Worm (Caenorhabditis elegans) whole organism, young adult: Measurements from ENCODE around the gene F38A6.5.

ENCODE experiments used
- B0336.3 ChIP-seq: fragments of 200-800 bp; sonication (Bioruptor generic); IDR thresholded peaks from 2 replicates; pipeline ENCODE4 v1.3.6; 2022; ENCODE audit warnings: missing genetic modification characterization, missing compliant biosample characterization
- F10E7.11 ChIP-seq: sonication (generic microtip); optimal IDR thresholded peaks from 2 replicates; lab custom pipeline; 2017; ENCODE audit warnings: mild to moderate bottlenecking, missing genetic modification characterization, moderate library complexity, missing compliant biosample characterization
- F22D6.2 ChIP-seq: sonication (generic microtip); optimal IDR thresholded peaks from 2 replicates; lab custom pipeline; 2016; ENCODE audit warnings: mild to moderate bottlenecking, missing genetic modification characterization, missing compliant biosample characterization
- F23B12.7 ChIP-seq: sonication (generic microtip); optimal IDR thresholded peaks from 2 replicates; lab custom pipeline; 2017; ENCODE audit warnings: missing genetic modification characterization, mild to moderate bottlenecking, missing compliant biosample characterization, antibody characterized with exemption, moderate library complexity; ENCODE audit not compliant: insufficient read depth
- F57A8.1 ChIP-seq: fragments of 200-800 bp; sonication (Bioruptor generic); optimal IDR thresholded peaks from 2 replicates; lab custom pipeline; 2018; ENCODE audit warnings: mild to moderate bottlenecking, missing genetic modification characterization, moderate library complexity, missing compliant biosample characterization
- T26A5.8 ChIP-seq: sonication (generic microtip); optimal IDR thresholded peaks from 2 replicates; lab custom pipeline; 2016; ENCODE audit warnings: missing genetic modification characterization, missing compliant biosample characterization
- ama-1 ChIP-seq, 3 experiments: fragments of 150-350 bp in 1 of 3; sonication (generic microtip) in 2 of 3; optimal IDR thresholded peaks; 2 replicates each; lab custom pipeline; 2014 to 2018; ENCODE audit warnings: missing biosample characterization in 2 of 3, missing genetic modification characterization in 2 of 3, missing genetic modification reagents in 2 of 3
- atf-7 ChIP-seq: sonication (generic microtip); optimal IDR thresholded peaks from 2 replicates; lab custom pipeline; 2017; ENCODE audit warnings: mild to moderate bottlenecking, missing genetic modification characterization, missing compliant biosample characterization
- cebp-1 ChIP-seq, 2 experiments: fragments of 200-800 bp in 1 of 2; sonication (Bioruptor generic) in 1 of 2; sonication (generic microtip) in 1 of 2; IDR thresholded peaks in 1 of 2; optimal IDR thresholded peaks in 1 of 2; 2 replicates each; pipeline versions ENCODE4 v1.3.6 to Lab custom; 2017 to 2022; ENCODE audit warnings: missing compliant biosample characterization in 2 of 2, missing genetic modification characterization in 2 of 2, mild to moderate bottlenecking in 1 of 2, missing genetic modification reagents in 1 of 2, moderate library complexity in 1 of 2
- ceh-91 ChIP-seq: fragments of 200-800 bp; sonication (Bioruptor generic); IDR thresholded peaks from 2 replicates; pipeline ENCODE4 v1.3.6; 2022; ENCODE audit warnings: missing genetic modification reagents, missing genetic modification characterization, missing compliant biosample characterization
- die-1 ChIP-seq: sonication (generic microtip); optimal IDR thresholded peaks from 2 replicates; lab custom pipeline; 2016; ENCODE audit warnings: missing genotype, mild to moderate bottlenecking, missing genetic modification characterization, missing compliant biosample characterization
- dpff-1 ChIP-seq: sonication (generic microtip); optimal IDR thresholded peaks from 2 replicates; lab custom pipeline; 2017; ENCODE audit warnings: mild to moderate bottlenecking, missing genetic modification characterization, missing compliant biosample characterization
- him-1 ChIP-seq: sonication (generic microtip); optimal IDR thresholded peaks from 2 replicates; lab custom pipeline; 2016; ENCODE audit warnings: missing genotype, missing genetic modification reagents, missing genetic modification characterization, missing compliant biosample characterization
- hlh-26 ChIP-seq: fragments of 200-800 bp; sonication (Bioruptor generic); conservative IDR thresholded peaks from 2 replicates; pipeline ENCODE4 v1.3.6; 2022; ENCODE audit warnings: missing genetic modification reagents, missing genetic modification characterization, missing compliant biosample characterization
- hmg-20 ChIP-seq: fragments of 200-800 bp; sonication (Bioruptor generic); IDR thresholded peaks from 2 replicates; pipeline ENCODE4 v1.3.6; 2022; ENCODE audit warnings: missing genetic modification reagents, missing genetic modification characterization, missing compliant biosample characterization
- lag-1 ChIP-seq: fragments of 200-800 bp; sonication (Bioruptor generic); IDR thresholded peaks from 2 replicates; pipeline ENCODE4 v1.3.6; 2022; ENCODE audit warnings: missing genetic modification reagents, missing genetic modification characterization, missing compliant biosample characterization
- let-526 ChIP-seq: fragments of 200-800 bp; sonication (Bioruptor generic); IDR thresholded peaks from 2 replicates; pipeline ENCODE4 v1.3.6; 2022; ENCODE audit warnings: missing genetic modification reagents, missing genetic modification characterization, missing compliant biosample characterization
- madf-3 ChIP-seq: fragments of 200-800 bp; sonication (Bioruptor generic); IDR thresholded peaks from 2 replicates; pipeline ENCODE4 v1.3.6; 2022; ENCODE audit warnings: missing genetic modification reagents, missing genetic modification characterization, missing compliant biosample characterization
- madf-8 ChIP-seq: fragments of 200-800 bp; sonication (Bioruptor generic); conservative IDR thresholded peaks from 2 replicates; pipeline ENCODE4 v1.3.6; 2022; ENCODE audit warnings: missing genetic modification reagents, missing genetic modification characterization, missing compliant biosample characterization
- mcd-1 ChIP-seq: fragments of 200-800 bp; sonication (Bioruptor generic); IDR thresholded peaks from 2 replicates; pipeline ENCODE4 v1.3.6; 2022; ENCODE audit warnings: missing genetic modification reagents, missing genetic modification characterization, missing compliant biosample characterization
- mes-4 ChIP-seq: sonication (generic microtip); optimal IDR thresholded peaks from 2 replicates; lab custom pipeline; 2016; ENCODE audit warnings: missing genotype, missing genetic modification characterization, missing compliant biosample characterization
- nhr-120 ChIP-seq: fragments of 200-800 bp; sonication (Bioruptor generic); IDR thresholded peaks from 2 replicates; pipeline ENCODE4 v1.3.6; 2022; ENCODE audit warnings: missing genetic modification characterization, missing compliant biosample characterization
- rpc-1 ChIP-seq, 2 experiments: fragments of 150-350 bp in 1 of 2; sonication (generic microtip) in 1 of 2; optimal IDR thresholded peaks; 2 replicates each; lab custom pipeline; 2014 to 2018; ENCODE audit warnings: missing biosample characterization in 1 of 2, missing genetic modification characterization in 1 of 2, missing genetic modification reagents in 1 of 2, missing genotype in 1 of 2
- snpc-1.1 ChIP-seq: sonication (generic microtip); optimal IDR thresholded peaks from 2 replicates; lab custom pipeline; 2017; ENCODE audit warnings: missing genetic modification characterization, mild to moderate bottlenecking, missing compliant biosample characterization, antibody characterized with exemption, moderate library complexity, missing genotype, missing genetic modification reagents; ENCODE audit not compliant: insufficient read depth
- snpc-1.3 ChIP-seq: sonication (generic microtip); optimal IDR thresholded peaks from 2 replicates; lab custom pipeline; 2017; ENCODE audit warnings: missing genetic modification characterization, mild to moderate bottlenecking, missing compliant biosample characterization, antibody characterized with exemption, moderate library complexity, missing genotype, missing genetic modification reagents; ENCODE audit not compliant: insufficient read depth
- snpc-3.4 ChIP-seq: sonication (generic microtip); optimal IDR thresholded peaks from 2 replicates; lab custom pipeline; 2017; ENCODE audit warnings: missing genetic modification characterization, mild to moderate bottlenecking, missing compliant biosample characterization, antibody characterized with exemption, moderate library complexity, missing genotype, missing genetic modification reagents
- somi-1 ChIP-seq: fragments of 200-800 bp; sonication (Bioruptor generic); optimal IDR thresholded peaks from 2 replicates; lab custom pipeline; 2018; ENCODE audit warnings: mild to moderate bottlenecking, missing genetic modification characterization, missing compliant biosample characterization
- zfh-2 ChIP-seq: fragments of 200-800 bp; sonication (Bioruptor generic); conservative IDR thresholded peaks from 2 replicates; pipeline ENCODE4 v1.3.6; 2022; ENCODE audit warnings: missing genetic modification reagents, missing genetic modification characterization, missing compliant biosample characterization
- zim-3 ChIP-seq: sonication (generic microtip); optimal IDR thresholded peaks from 2 replicates; lab custom pipeline; 2017; ENCODE audit warnings: mild to moderate bottlenecking, missing genetic modification characterization, moderate library complexity, missing compliant biosample characterization
- ztf-18 ChIP-seq: sonication (generic microtip); optimal IDR thresholded peaks from 2 replicates; lab custom pipeline; 2016; ENCODE audit warnings: missing genotype, mild to moderate bottlenecking, missing genetic modification characterization, missing compliant biosample characterization
- ztf-22 ChIP-seq: fragments of 200-800 bp; sonication (Bioruptor generic); optimal IDR thresholded peaks from 2 replicates; lab custom pipeline; 2018; ENCODE audit warnings: mild to moderate bottlenecking, missing genetic modification characterization, moderate library complexity, missing compliant biosample characterization
- ztf-25 ChIP-seq: fragments of 200-800 bp; sonication (Bioruptor generic); IDR thresholded peaks from 2 replicates; pipeline ENCODE4 v1.3.6; 2022; ENCODE audit warnings: missing genetic modification reagents, missing genetic modification characterization, missing compliant biosample characterization
- ztf-26 ChIP-seq: sonication (generic microtip); optimal IDR thresholded peaks from 2 replicates; lab custom pipeline; 2017; ENCODE audit warnings: missing genetic modification characterization, missing compliant biosample characterization
- ztf-6 ChIP-seq: fragments of 200-800 bp; sonication (Bioruptor generic); IDR thresholded peaks from 2 replicates; pipeline ENCODE4 v1.3.6; 2022; ENCODE audit warnings: missing genetic modification reagents, missing genetic modification characterization, missing compliant biosample characterization

F38A6.5 gene

ce11 chrV:20773647-20774046 is at the start of gene F38A6.5:
Gene F38A6.5, minus strand, starts transcription at chrV:20773747.
- TF ChIP-seq mes-4 (tag; lab: Kevin White, UChicago) (no peak), hmg-20 (GFP tag; lab: Robert Waterston, UW) (no peak), mcd-1 (GFP tag; lab: Robert Waterston, UW) (no peak), ztf-6 (GFP tag; lab: Robert Waterston, UW) (no peak), ceh-91 (GFP tag; lab: Robert Waterston, UW) (no peak), zim-3 (tag; lab: Kevin White, UChicago) (no peak), ama-1 (optimal IDR thresholded peaks at IDR 0.05; lab: Kevin White, UChicago) (no peak), ama-1 (GFP tag; optimal IDR thresholded peaks at IDR 0.05; lab: Kevin White, UChicago) (no peak), nhr-120 (no peak), F10E7.11 (tag; lab: Kevin White, UChicago) (no peak), somi-1 (GFP tag; lab: Kevin White, UChicago) (no peak), lag-1 (GFP tag; lab: Robert Waterston, UW) (no peak), let-526 (GFP tag; lab: Robert Waterston, UW) (no peak), dpff-1 (no peak), madf-3 (GFP tag; lab: Robert Waterston, UW) (no peak), hlh-26 (GFP tag; lab: Robert Waterston, UW) (no peak)

ce11 chrV:20820033-20820432 is 46.5 kb upstream of the F38A6.5 start, which contains the start of gene T03D8.6:
Gene T03D8.6, minus strand, starts transcription at chrV:20820330.
- TF ChIP-seq cebp-1 (GFP tag; IDR thresholded peaks at IDR 0.05; lab: Robert Waterston, UW) (no peak), cebp-1 (tag; optimal IDR thresholded peaks at IDR 0.05; lab: Kevin White, UChicago) (no peak), ztf-22 (GFP tag; lab: Kevin White, UChicago) (no peak), madf-8 (GFP tag; lab: Robert Waterston, UW) (no peak), F22D6.2 (tag; lab: Kevin White, UChicago) (no peak)

- no peak for TF ChIP-seq F57A8.1 (GFP tag; lab: Kevin White, UChicago)
- no peak for TF ChIP-seq T26A5.8 (tag; lab: Kevin White, UChicago)
- TF ChIP-seq snpc-3.4 (tag; lab: Kevin White, UChicago) = no peak
- no peak for TF ChIP-seq F23B12.7
- TF ChIP-seq snpc-1.1 (tag; lab: Kevin White, UChicago) = no peak
- TF ChIP-seq B0336.3 (GFP tag; lab: Robert Waterston, UW) = no peak
- TF ChIP-seq zfh-2 = no peak
- TF ChIP-seq, all 124 proteins: peak for 0
Observed at ce11 chrV:20815842-20816241, 42.3 kb upstream of the F38A6.5 start, which contains the start of gene sshk-1. Gene sshk-1, plus strand, starts transcription at chrV:20816142.

- no peak for TF ChIP-seq rpc-1 (optimal IDR thresholded peaks at IDR 0.05; lab: Kevin White, UChicago)
- no peak for TF ChIP-seq rpc-1 (tag; optimal IDR thresholded peaks at IDR 0.05; lab: Kevin White, UChicago)
- TF ChIP-seq ztf-26 = no peak
- no peak for TF ChIP-seq snpc-1.3
- no peak for TF ChIP-seq snpc-3.4 (tag; lab: Kevin White, UChicago)
- no peak for TF ChIP-seq die-1
- TF ChIP-seq him-1 = no peak
- no peak for TF ChIP-seq ztf-18 (tag; lab: Kevin White, UChicago)
- TF ChIP-seq atf-7 = no peak
- TF ChIP-seq ztf-25 (GFP tag; lab: Robert Waterston, UW) = no peak
Observed at ce11 chrV:20814424-20814823, 40.9 kb upstream of the F38A6.5 start, which contains the start of gene Y44A6D.7. Gene Y44A6D.7, plus strand, starts transcription at chrV:20814724.
